Worm (Caenorhabditis elegans) whole organism, young adult: ENCODE data around the gene ZK686.3.

Source experiments
- Y95B8A.8 ChIP-seq: fragments of 200-800 bp; sonication (Bioruptor generic); IDR thresholded peaks from 2 replicates; pipeline ENCODE4 v1.3.6; 2022; ENCODE audit warnings: missing genetic modification reagents, missing genetic modification characterization, missing compliant biosample characterization
- aptf-3 ChIP-seq: fragments of 200-800 bp; sonication (Bioruptor generic); IDR thresholded peaks from 2 replicates; pipeline ENCODE4 v1.3.6; 2022; ENCODE audit warnings: missing genetic modification characterization, missing compliant biosample characterization
- attf-6 ChIP-seq: fragments of 200-800 bp; sonication (Bioruptor generic); IDR thresholded peaks from 2 replicates; pipeline ENCODE4 v1.3.6; 2022; ENCODE audit warnings: missing genetic modification reagents, missing genetic modification characterization, missing compliant biosample characterization
- fkh-3 ChIP-seq: sonication (generic microtip); optimal IDR thresholded peaks from 2 replicates; lab custom pipeline; 2016; ENCODE audit warnings: mild to moderate bottlenecking, missing genetic modification characterization, missing compliant biosample characterization
- lin-26 ChIP-seq: fragments of 200-800 bp; sonication (Bioruptor generic); IDR thresholded peaks from 2 replicates; pipeline ENCODE4 v1.3.6; 2022; ENCODE audit warnings: missing genetic modification reagents, missing genetic modification characterization, missing compliant biosample characterization
- lin-54 ChIP-seq: fragments of 200-800 bp; sonication (Bioruptor generic); optimal IDR thresholded peaks from 2 replicates; lab custom pipeline; 2018; ENCODE audit warnings: mild to moderate bottlenecking, missing genetic modification characterization, missing compliant biosample characterization
- lsy-27 ChIP-seq: sonication (generic microtip); optimal IDR thresholded peaks from 2 replicates; lab custom pipeline; 2017; ENCODE audit warnings: missing genetic modification characterization, mild to moderate bottlenecking, missing compliant biosample characterization, antibody characterized with exemption, missing genotype, borderline replicate concordance; ENCODE audit not compliant: insufficient read depth
- madf-3 ChIP-seq: fragments of 200-800 bp; sonication (Bioruptor generic); IDR thresholded peaks from 2 replicates; pipeline ENCODE4 v1.3.6; 2022; ENCODE audit warnings: missing genetic modification reagents, missing genetic modification characterization, missing compliant biosample characterization
- nfya-1 ChIP-seq: sonication (generic microtip); optimal IDR thresholded peaks from 2 replicates; lab custom pipeline; 2017; ENCODE audit warnings: antibody characterized with exemption, missing compliant biosample characterization, missing genetic modification characterization, borderline replicate concordance; ENCODE audit not compliant: insufficient read depth
- rcor-1 ChIP-seq: fragments of 200-800 bp; sonication (Bioruptor generic); IDR thresholded peaks from 2 replicates; pipeline ENCODE4 v1.3.6; 2022; ENCODE audit warnings: missing genetic modification reagents, missing genetic modification characterization, missing compliant biosample characterization
- rpc-1 ChIP-seq, 2 experiments: fragments of 150-350 bp in 1 of 2; sonication (generic microtip) in 1 of 2; optimal IDR thresholded peaks; 2 replicates each; lab custom pipeline; 2014 to 2018; ENCODE audit warnings: missing biosample characterization in 1 of 2, missing genetic modification characterization in 1 of 2, missing genetic modification reagents in 1 of 2, missing genotype in 1 of 2

- no peak for TF ChIP-seq nfya-1
- TF ChIP-seq attf-6 (GFP tag; lab: Robert Waterston, UW) = no peak
- no peak for TF ChIP-seq Y95B8A.8
- no peak for TF ChIP-seq madf-3 (GFP tag; lab: Robert Waterston, UW)
- no peak for TF ChIP-seq rcor-1 (GFP tag; lab: Robert Waterston, UW)
- TF ChIP-seq rpc-1 (optimal IDR thresholded peaks at IDR 0.05; lab: Kevin White, UChicago) = no peak
- TF ChIP-seq rpc-1 (tag; optimal IDR thresholded peaks at IDR 0.05; lab: Kevin White, UChicago) = no peak
- TF ChIP-seq lin-54 (GFP tag; lab: Kevin White, UChicago) = no peak
- TF ChIP-seq fkh-3 (tag; lab: Kevin White, UChicago) = no peak
- TF ChIP-seq lin-26 = no peak
- no peak for TF ChIP-seq lsy-27 (tag; lab: Kevin White, UChicago)
- no peak for TF ChIP-seq aptf-3
Observed at ce11 chrIII:7805253-7805652, 36.4 kb upstream of the ZK686.3 start.
